Worm (Caenorhabditis elegans): Measurements from ENCODE around the gene plc-1.

The plc-1 gene

ce11 chrX:10774865-10775264, 63.6 kb downstream of the plc-1 start:
- TF ChIP-seq dao-5 (tag; optimal IDR thresholded peaks at IDR 0.05) (no peak), him-1 (tag; optimal IDR thresholded peaks at IDR 0.05) (no peak), W03F9.2 (tag; optimal IDR thresholded peaks at IDR 0.05) (no peak)

- TF ChIP-seq W03F9.2 (tag; optimal IDR thresholded peaks at IDR 0.05): no peak
Measured at ce11 chrX:10772763-10773162, 65.7 kb downstream of the plc-1 start.

- TF ChIP-seq dao-5 (tag; optimal IDR thresholded peaks at IDR 0.05) (no peak), W03F9.2 (tag; optimal IDR thresholded peaks at IDR 0.05) (no peak), him-1 (tag; optimal IDR thresholded peaks at IDR 0.05) (no peak)
Measured at ce11 chrX:10772165-10772584, 66.3 kb downstream of the plc-1 start.

ce11 chrX:10770988-10771496, 67.4 kb downstream of the plc-1 start:
- peak; percentile 48 for TF ChIP-seq W03F9.2 (tag; optimal IDR thresholded peaks at IDR 0.05)
- TF ChIP-seq him-1 (tag; optimal IDR thresholded peaks at IDR 0.05): peak; percentile 83
- TF ChIP-seq dao-5 (tag; optimal IDR thresholded peaks at IDR 0.05): no peak

ce11 chrX:10769959-10770358, 68.5 kb downstream of the plc-1 start:
- TF ChIP-seq him-1 (tag; optimal IDR thresholded peaks at IDR 0.05): no peak
- no peak for TF ChIP-seq dao-5 (tag; optimal IDR thresholded peaks at IDR 0.05)
- TF ChIP-seq W03F9.2 (tag; optimal IDR thresholded peaks at IDR 0.05): no peak

ce11 chrX:10769232-10769738, 69.2 kb downstream of the plc-1 start, which contains the start of gene sma-9:
Gene sma-9, plus strand, starts transcription at chrX:10769282.
- TF ChIP-seq him-1 (tag; optimal IDR thresholded peaks at IDR 0.05) (no peak), W03F9.2 (tag; optimal IDR thresholded peaks at IDR 0.05) (no peak), dao-5 (tag; optimal IDR thresholded peaks at IDR 0.05) (no peak)

ce11 chrX:10768289-10769153, 69.9 kb downstream of the plc-1 start:
- TF ChIP-seq him-1 (tag; optimal IDR thresholded peaks at IDR 0.05): no peak
- TF ChIP-seq dao-5 (tag; optimal IDR thresholded peaks at IDR 0.05): no peak
- no peak for TF ChIP-seq W03F9.2 (tag; optimal IDR thresholded peaks at IDR 0.05)

ce11 chrX:10767669-10768068, 70.8 kb downstream of the plc-1 start:
- TF ChIP-seq him-1 (tag; optimal IDR thresholded peaks at IDR 0.05): no peak
- no peak for TF ChIP-seq dao-5 (tag; optimal IDR thresholded peaks at IDR 0.05)
- TF ChIP-seq W03F9.2 (tag; optimal IDR thresholded peaks at IDR 0.05): no peak

ce11 chrX:10766966-10767644, 71.3 kb downstream of the plc-1 start:
- TF ChIP-seq dao-5 (tag; optimal IDR thresholded peaks at IDR 0.05) (no peak), him-1 (tag; optimal IDR thresholded peaks at IDR 0.05) (no peak), W03F9.2 (tag; optimal IDR thresholded peaks at IDR 0.05) (no peak)

ce11 chrX:10766123-10766622, 72.3 kb downstream of the plc-1 start:
- TF ChIP-seq W03F9.2 (tag; optimal IDR thresholded peaks at IDR 0.05): peak; percentile 20
- peak; percentile 85 for TF ChIP-seq dao-5 (tag; optimal IDR thresholded peaks at IDR 0.05)
- peak; percentile 86 for TF ChIP-seq him-1 (tag; optimal IDR thresholded peaks at IDR 0.05)

- TF ChIP-seq W03F9.2 (tag; optimal IDR thresholded peaks at IDR 0.05) (no peak), dao-5 (tag; optimal IDR thresholded peaks at IDR 0.05) (no peak), him-1 (tag; optimal IDR thresholded peaks at IDR 0.05) (no peak)
Measured at ce11 chrX:10763383-10763782, 75.1 kb downstream of the plc-1 start.

ce11 chrX:10760958-10761357, 77.5 kb downstream of the plc-1 start:
- no peak for TF ChIP-seq him-1 (tag; optimal IDR thresholded peaks at IDR 0.05)
- no peak for TF ChIP-seq dao-5 (tag; optimal IDR thresholded peaks at IDR 0.05)
- TF ChIP-seq W03F9.2 (tag; optimal IDR thresholded peaks at IDR 0.05): no peak

- TF ChIP-seq W03F9.2 (tag; optimal IDR thresholded peaks at IDR 0.05) (no peak), dao-5 (tag; optimal IDR thresholded peaks at IDR 0.05) (no peak), him-1 (tag; optimal IDR thresholded peaks at IDR 0.05) (no peak)
Measured at ce11 chrX:10758453-10758852, 80.0 kb downstream of the plc-1 start.

ce11 chrX:10757608-10758007, 80.8 kb downstream of the plc-1 start, which contains the start of gene R07A4.4:
Gene R07A4.4, minus strand, starts transcription at chrX:10757708.
- no peak for TF ChIP-seq dao-5 (tag; optimal IDR thresholded peaks at IDR 0.05)
- no peak for TF ChIP-seq W03F9.2 (tag; optimal IDR thresholded peaks at IDR 0.05)
